Fruit fly (Drosophila melanogaster): ENCODE results near the gene hyx.

hyx gene

dm6 chr3R:9049091-9049981, 10.8 kb downstream of the hyx start:
- TF ChIP-seq psq (optimal IDR thresholded peaks at IDR 0.05) (no peak), Sin3A (optimal IDR thresholded peaks at IDR 0.05) (no peak), h (optimal IDR thresholded peaks at IDR 0.05) (no peak), insv (optimal IDR thresholded peaks at IDR 0.05) (no peak), ttk (optimal IDR thresholded peaks at IDR 0.05) (no peak), Myc (optimal IDR thresholded peaks at IDR 0.05) (no peak)

DNA sequence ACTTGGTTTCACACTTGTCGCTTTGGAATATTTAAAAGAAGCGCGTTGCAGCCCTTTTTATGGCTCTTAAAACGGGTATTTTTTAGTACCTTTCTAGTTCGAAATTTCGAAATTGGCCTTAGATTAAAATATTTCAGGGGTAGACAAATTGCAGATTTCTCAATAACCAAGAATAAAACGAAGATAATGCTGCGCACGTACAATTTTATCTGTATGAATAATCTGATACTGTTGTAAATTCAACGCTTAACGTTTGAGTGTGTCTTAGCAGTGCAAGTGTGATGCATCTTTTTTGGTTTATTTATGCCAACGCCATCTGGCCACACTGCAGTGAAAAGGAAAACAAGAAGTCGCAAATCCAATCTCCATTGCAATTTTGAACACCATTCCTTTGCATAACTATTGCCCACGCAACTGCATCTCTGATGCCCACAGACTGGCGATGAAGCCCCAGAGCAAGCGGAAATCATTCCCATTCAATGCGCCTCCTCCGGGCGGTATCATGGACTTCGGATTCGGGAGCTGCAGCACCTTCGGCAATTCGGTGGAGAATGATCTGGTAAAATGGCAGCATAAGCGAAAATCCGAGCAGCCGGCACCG, 12.1 kb downstream of the hyx start, which contains the start of gene Nmdmc:
TSS of gene Nmdmc (minus strand) at position 37 of the 601 bp plus-strand sequence.
- TF ChIP-seq ttk (optimal IDR thresholded peaks at IDR 0.05) (no peak), Myc (optimal IDR thresholded peaks at IDR 0.05) (no peak), psq (optimal IDR thresholded peaks at IDR 0.05) (no peak), h (optimal IDR thresholded peaks at IDR 0.05) (no peak), Sin3A (optimal IDR thresholded peaks at IDR 0.05) (no peak), insv (optimal IDR thresholded peaks at IDR 0.05) (no peak)

DNA sequence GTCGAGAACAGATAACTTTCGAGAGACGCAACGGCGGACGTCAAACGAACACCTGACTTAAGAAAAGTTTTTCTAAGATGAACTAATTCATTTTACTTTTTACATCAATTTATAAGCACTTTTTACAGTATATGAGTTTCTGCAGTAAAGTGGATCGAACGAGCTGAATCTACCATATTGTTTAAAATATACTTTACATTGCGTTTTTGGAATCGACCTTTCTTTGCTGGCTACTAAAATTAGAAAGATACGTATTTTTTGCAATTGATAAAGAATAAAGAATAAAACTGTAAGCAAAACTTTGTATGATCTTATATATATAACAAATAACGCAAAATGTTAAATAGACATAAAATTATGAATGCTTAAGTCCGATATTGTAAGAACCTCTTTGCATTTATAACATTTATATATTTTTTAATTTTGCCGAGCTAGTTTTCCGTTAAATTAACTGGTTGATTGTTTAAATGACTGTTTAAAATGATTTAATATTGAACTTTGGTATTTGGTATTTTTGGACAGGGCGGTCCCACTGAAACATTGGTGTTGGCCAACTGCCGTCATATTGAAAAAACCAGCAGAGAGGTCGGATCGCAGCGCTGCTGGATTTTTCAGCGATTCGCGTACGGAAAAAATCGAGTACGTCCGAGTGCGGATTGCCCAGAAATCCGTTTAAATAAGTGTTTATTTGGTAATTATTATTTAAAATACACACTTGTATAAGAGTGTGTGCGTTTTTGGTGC, 13.5 kb downstream of the hyx start, which contains the start of gene Kdm2:
TSS of gene Kdm2 (plus strand) at position 559 of the 744 bp plus-strand sequence.
- TF ChIP-seq psq (optimal IDR thresholded peaks at IDR 0.05) (no peak), Sin3A (optimal IDR thresholded peaks at IDR 0.05) (no peak), ttk (optimal IDR thresholded peaks at IDR 0.05) (no peak), h (optimal IDR thresholded peaks at IDR 0.05) (no peak), insv (optimal IDR thresholded peaks at IDR 0.05) (no peak), Myc (optimal IDR thresholded peaks at IDR 0.05) (no peak)

dm6 chr3R:9053021-9053420, 14.5 kb downstream of the hyx start:
- TF ChIP-seq Sin3A (optimal IDR thresholded peaks at IDR 0.05) = no peak
- TF ChIP-seq Myc (optimal IDR thresholded peaks at IDR 0.05) = no peak
- TF ChIP-seq insv (optimal IDR thresholded peaks at IDR 0.05) = no peak
- no peak for TF ChIP-seq psq (optimal IDR thresholded peaks at IDR 0.05)
- no peak for TF ChIP-seq h (optimal IDR thresholded peaks at IDR 0.05)
- no peak for TF ChIP-seq ttk (optimal IDR thresholded peaks at IDR 0.05)

- TF ChIP-seq psq (optimal IDR thresholded peaks at IDR 0.05) (no peak), h (optimal IDR thresholded peaks at IDR 0.05) (no peak), insv (optimal IDR thresholded peaks at IDR 0.05) (no peak), Myc (optimal IDR thresholded peaks at IDR 0.05) (no peak), ttk (optimal IDR thresholded peaks at IDR 0.05) (no peak), Sin3A (optimal IDR thresholded peaks at IDR 0.05) (no peak)
Observed at dm6 chr3R:9053850-9054441, 15.4 kb downstream of the hyx start.

- TF ChIP-seq h (optimal IDR thresholded peaks at IDR 0.05) (no peak), Sin3A (optimal IDR thresholded peaks at IDR 0.05) (no peak), ttk (optimal IDR thresholded peaks at IDR 0.05) (no peak), insv (optimal IDR thresholded peaks at IDR 0.05) (no peak), Myc (optimal IDR thresholded peaks at IDR 0.05) (no peak)
Observed at dm6 chr3R:9054442-9055118, 16.0 kb downstream of the hyx start.

dm6 chr3R:9055119-9056105, 16.9 kb downstream of the hyx start:
- TF ChIP-seq ttk (optimal IDR thresholded peaks at IDR 0.05) (no peak), insv (optimal IDR thresholded peaks at IDR 0.05) (no peak), h (optimal IDR thresholded peaks at IDR 0.05) (no peak), Sin3A (optimal IDR thresholded peaks at IDR 0.05) (no peak)

dm6 chr3R:9056409-9057031, 18.0 kb downstream of the hyx start:
- TF ChIP-seq insv (optimal IDR thresholded peaks at IDR 0.05) (no peak), ttk (optimal IDR thresholded peaks at IDR 0.05) (no peak), Myc (optimal IDR thresholded peaks at IDR 0.05) (no peak), h (optimal IDR thresholded peaks at IDR 0.05) (no peak), psq (optimal IDR thresholded peaks at IDR 0.05) (no peak), Sin3A (optimal IDR thresholded peaks at IDR 0.05) (no peak)

DNA sequence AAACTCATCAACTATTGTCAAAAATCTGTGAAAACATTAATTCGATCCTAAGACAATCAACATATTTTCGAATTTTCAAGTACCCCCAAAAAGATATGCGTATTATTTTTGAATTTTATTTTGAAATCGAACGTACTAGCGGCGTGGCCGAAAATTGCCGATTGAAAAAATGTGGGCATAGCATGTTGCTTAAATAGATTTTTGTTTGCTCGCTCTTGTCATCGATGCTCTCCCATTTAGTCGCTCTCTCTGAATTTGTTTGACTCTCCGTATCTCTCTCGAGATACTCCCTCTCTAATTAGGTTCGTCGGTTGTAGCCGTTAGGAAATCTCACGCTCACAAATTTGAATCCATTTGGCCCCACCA, 18.5 kb downstream of the hyx start:
- TF ChIP-seq Sin3A (optimal IDR thresholded peaks at IDR 0.05) (no peak), Myc (optimal IDR thresholded peaks at IDR 0.05) (no peak), psq (optimal IDR thresholded peaks at IDR 0.05) (no peak), insv (optimal IDR thresholded peaks at IDR 0.05) (no peak)
